Worm (Caenorhabditis elegans) whole organism, young adult: ENCODE measurements around the gene B0244.16.

Source experiments
- B0336.3 ChIP-seq: fragments of 200-800 bp; sonication (Bioruptor generic); IDR thresholded peaks from 2 replicates; pipeline ENCODE4 v1.3.6; 2022; ENCODE audit warnings: missing genetic modification characterization, missing compliant biosample characterization
- F52B5.7 ChIP-seq: sonication (generic microtip); optimal IDR thresholded peaks from 2 replicates; lab custom pipeline; 2016; ENCODE audit warnings: mild to moderate bottlenecking, missing genetic modification characterization, missing compliant biosample characterization
- F57A8.1 ChIP-seq: fragments of 200-800 bp; sonication (Bioruptor generic); optimal IDR thresholded peaks from 2 replicates; lab custom pipeline; 2018; ENCODE audit warnings: mild to moderate bottlenecking, missing genetic modification characterization, moderate library complexity, missing compliant biosample characterization
- K11D2.4 ChIP-seq: fragments of 200-800 bp; sonication (Bioruptor generic); IDR thresholded peaks from 2 replicates; pipeline ENCODE4 v1.3.6; 2022; ENCODE audit warnings: missing genetic modification reagents, missing genetic modification characterization, missing compliant biosample characterization
- T26A5.8 ChIP-seq: sonication (generic microtip); optimal IDR thresholded peaks from 2 replicates; lab custom pipeline; 2016; ENCODE audit warnings: missing genetic modification characterization, missing compliant biosample characterization
- Y79H2A.3 ChIP-seq: fragments of 200-800 bp; sonication (Bioruptor generic); conservative IDR thresholded peaks from 2 replicates; pipeline ENCODE4 v1.3.6; 2022; ENCODE audit warnings: missing genetic modification reagents, missing genetic modification characterization, missing compliant biosample characterization
- ama-1 ChIP-seq, 3 experiments: fragments of 150-350 bp in 1 of 3; sonication (generic microtip) in 2 of 3; optimal IDR thresholded peaks; 2 replicates each; lab custom pipeline; 2014 to 2018; ENCODE audit warnings: missing biosample characterization in 2 of 3, missing genetic modification characterization in 2 of 3, missing genetic modification reagents in 2 of 3
- atf-7 ChIP-seq: sonication (generic microtip); optimal IDR thresholded peaks from 2 replicates; lab custom pipeline; 2017; ENCODE audit warnings: mild to moderate bottlenecking, missing genetic modification characterization, missing compliant biosample characterization
- cebp-1 ChIP-seq, 2 experiments: fragments of 200-800 bp in 1 of 2; sonication (Bioruptor generic) in 1 of 2; sonication (generic microtip) in 1 of 2; IDR thresholded peaks in 1 of 2; optimal IDR thresholded peaks in 1 of 2; 2 replicates each; pipeline versions ENCODE4 v1.3.6 to Lab custom; 2017 to 2022; ENCODE audit warnings: missing compliant biosample characterization in 2 of 2, missing genetic modification characterization in 2 of 2, mild to moderate bottlenecking in 1 of 2, missing genetic modification reagents in 1 of 2, moderate library complexity in 1 of 2
- ceh-100 ChIP-seq: fragments of 200-800 bp; sonication (Bioruptor generic); IDR thresholded peaks from 2 replicates; pipeline ENCODE4 v1.3.6; 2022; ENCODE audit warnings: missing genetic modification reagents, missing genetic modification characterization, missing compliant biosample characterization
- ceh-27 ChIP-seq: fragments of 200-800 bp; sonication (Bioruptor generic); optimal IDR thresholded peaks from 2 replicates; lab custom pipeline; 2018; ENCODE audit warnings: mild to moderate bottlenecking, missing genetic modification characterization, moderate library complexity, missing compliant biosample characterization
- chd-7 ChIP-seq: sonication (generic microtip); optimal IDR thresholded peaks from 2 replicates; lab custom pipeline; 2016; ENCODE audit warnings: mild to moderate bottlenecking, missing genetic modification characterization, moderate library complexity, missing compliant biosample characterization
- die-1 ChIP-seq: sonication (generic microtip); optimal IDR thresholded peaks from 2 replicates; lab custom pipeline; 2016; ENCODE audit warnings: missing genotype, mild to moderate bottlenecking, missing genetic modification characterization, missing compliant biosample characterization
- dox-1 ChIP-seq: fragments of 200-800 bp; sonication (Bioruptor generic); IDR thresholded peaks from 2 replicates; pipeline ENCODE4 v1.3.6; 2022; ENCODE audit warnings: missing genetic modification reagents, missing genetic modification characterization, missing compliant biosample characterization
- efl-1 ChIP-seq: fragments of 150-350 bp; optimal IDR thresholded peaks from 2 replicates; lab custom pipeline; 2014; ENCODE audit warnings: missing biosample characterization, missing genetic modification reagents, missing genetic modification characterization
- hmg-1.2 ChIP-seq: fragments of 200-800 bp; sonication (Bioruptor generic); IDR thresholded peaks from 2 replicates; pipeline ENCODE4 v1.3.6; 2022; ENCODE audit warnings: missing genetic modification reagents, missing genetic modification characterization, missing compliant biosample characterization
- hrde-1 ChIP-seq: sonication (generic microtip); optimal IDR thresholded peaks from 2 replicates; lab custom pipeline; 2016; ENCODE audit warnings: missing genetic modification characterization, mild to moderate bottlenecking, missing compliant biosample characterization, moderate library complexity, missing genotype, missing genetic modification reagents, borderline replicate concordance
- hsf-1 ChIP-seq: fragments of 200-800 bp; sonication (Bioruptor generic); IDR thresholded peaks from 2 replicates; pipeline ENCODE4 v1.3.6; 2022; ENCODE audit warnings: missing genetic modification reagents, missing genetic modification characterization, missing compliant biosample characterization
- lag-1 ChIP-seq: fragments of 200-800 bp; sonication (Bioruptor generic); IDR thresholded peaks from 2 replicates; pipeline ENCODE4 v1.3.6; 2022; ENCODE audit warnings: missing genetic modification reagents, missing genetic modification characterization, missing compliant biosample characterization
- lin-26 ChIP-seq: fragments of 200-800 bp; sonication (Bioruptor generic); IDR thresholded peaks from 2 replicates; pipeline ENCODE4 v1.3.6; 2022; ENCODE audit warnings: missing genetic modification reagents, missing genetic modification characterization, missing compliant biosample characterization
- lin-40 ChIP-seq: sonication (generic microtip); optimal IDR thresholded peaks from 2 replicates; lab custom pipeline; 2016; ENCODE audit warnings: missing genetic modification characterization, mild to moderate bottlenecking, missing compliant biosample characterization, missing genotype, missing genetic modification reagents
- lin-54 ChIP-seq: fragments of 200-800 bp; sonication (Bioruptor generic); optimal IDR thresholded peaks from 2 replicates; lab custom pipeline; 2018; ENCODE audit warnings: mild to moderate bottlenecking, missing genetic modification characterization, missing compliant biosample characterization
- madf-10 ChIP-seq: sonication (generic microtip); optimal IDR thresholded peaks from 2 replicates; lab custom pipeline; 2016; ENCODE audit warnings: mild to moderate bottlenecking, missing genetic modification characterization, missing compliant biosample characterization
- madf-3 ChIP-seq: fragments of 200-800 bp; sonication (Bioruptor generic); IDR thresholded peaks from 2 replicates; pipeline ENCODE4 v1.3.6; 2022; ENCODE audit warnings: missing genetic modification reagents, missing genetic modification characterization, missing compliant biosample characterization
- madf-6 ChIP-seq: fragments of 200-800 bp; sonication (Bioruptor generic); IDR thresholded peaks from 2 replicates; pipeline ENCODE4 v1.3.6; 2022; ENCODE audit warnings: missing genetic modification reagents, missing genetic modification characterization, missing compliant biosample characterization
- mcd-1 ChIP-seq: fragments of 200-800 bp; sonication (Bioruptor generic); IDR thresholded peaks from 2 replicates; pipeline ENCODE4 v1.3.6; 2022; ENCODE audit warnings: missing genetic modification reagents, missing genetic modification characterization, missing compliant biosample characterization
- mxl-1 ChIP-seq: sonication (generic microtip); optimal IDR thresholded peaks from 2 replicates; lab custom pipeline; 2016; ENCODE audit warnings: missing genetic modification characterization, missing compliant biosample characterization
- nfya-1 ChIP-seq: sonication (generic microtip); optimal IDR thresholded peaks from 2 replicates; lab custom pipeline; 2017; ENCODE audit warnings: antibody characterized with exemption, missing compliant biosample characterization, missing genetic modification characterization, borderline replicate concordance; ENCODE audit not compliant: insufficient read depth
- nfya-2 ChIP-seq: fragments of 200-800 bp; sonication (Bioruptor generic); IDR thresholded peaks from 2 replicates; pipeline ENCODE4 v1.3.6; 2022; ENCODE audit warnings: missing genetic modification reagents, missing genetic modification characterization, missing compliant biosample characterization
- nfyb-1 ChIP-seq: fragments of 200-800 bp; sonication (Bioruptor generic); IDR thresholded peaks from 2 replicates; pipeline ENCODE4 v1.3.6; 2022; ENCODE audit warnings: missing genetic modification reagents, missing genetic modification characterization, missing compliant biosample characterization
- nhr-27 ChIP-seq: fragments of 200-800 bp; sonication (Bioruptor generic); optimal IDR thresholded peaks from 2 replicates; lab custom pipeline; 2018; ENCODE audit warnings: mild to moderate bottlenecking, missing genetic modification characterization, moderate library complexity, missing compliant biosample characterization
- pbrm-1 ChIP-seq: fragments of 200-800 bp; sonication (Bioruptor generic); IDR thresholded peaks from 2 replicates; pipeline ENCODE4 v1.3.6; 2022; ENCODE audit warnings: missing genetic modification reagents, missing genetic modification characterization, missing compliant biosample characterization
- rcor-1 ChIP-seq: fragments of 200-800 bp; sonication (Bioruptor generic); IDR thresholded peaks from 2 replicates; pipeline ENCODE4 v1.3.6; 2022; ENCODE audit warnings: missing genetic modification reagents, missing genetic modification characterization, missing compliant biosample characterization
- repo-1 ChIP-seq: sonication (generic microtip); optimal IDR thresholded peaks from 2 replicates; lab custom pipeline; 2017; ENCODE audit warnings: mild to moderate bottlenecking, missing genetic modification characterization, missing compliant biosample characterization
- snpc-1.1 ChIP-seq: sonication (generic microtip); optimal IDR thresholded peaks from 2 replicates; lab custom pipeline; 2017; ENCODE audit warnings: missing genetic modification characterization, mild to moderate bottlenecking, missing compliant biosample characterization, antibody characterized with exemption, moderate library complexity, missing genotype, missing genetic modification reagents; ENCODE audit not compliant: insufficient read depth
- snpc-1.3 ChIP-seq: sonication (generic microtip); optimal IDR thresholded peaks from 2 replicates; lab custom pipeline; 2017; ENCODE audit warnings: missing genetic modification characterization, mild to moderate bottlenecking, missing compliant biosample characterization, antibody characterized with exemption, moderate library complexity, missing genotype, missing genetic modification reagents; ENCODE audit not compliant: insufficient read depth
- snpc-3.4 ChIP-seq: sonication (generic microtip); optimal IDR thresholded peaks from 2 replicates; lab custom pipeline; 2017; ENCODE audit warnings: missing genetic modification characterization, mild to moderate bottlenecking, missing compliant biosample characterization, antibody characterized with exemption, moderate library complexity, missing genotype, missing genetic modification reagents
- tbp1 ChIP-seq: fragments of 200-800 bp; sonication (Bioruptor generic); optimal IDR thresholded peaks from 2 replicates; lab custom pipeline; 2018; ENCODE audit warnings: mild to moderate bottlenecking, missing genetic modification characterization, missing compliant biosample characterization
- ztf-18 ChIP-seq: sonication (generic microtip); optimal IDR thresholded peaks from 2 replicates; lab custom pipeline; 2016; ENCODE audit warnings: missing genotype, mild to moderate bottlenecking, missing genetic modification characterization, missing compliant biosample characterization
- ztf-26 ChIP-seq: sonication (generic microtip); optimal IDR thresholded peaks from 2 replicates; lab custom pipeline; 2017; ENCODE audit warnings: missing genetic modification characterization, missing compliant biosample characterization
- ztf-28 ChIP-seq: fragments of 200-800 bp; sonication (Bioruptor generic); IDR thresholded peaks from 2 replicates; pipeline ENCODE4 v1.3.6; 2022; ENCODE audit warnings: missing genetic modification reagents, missing genetic modification characterization, missing compliant biosample characterization

The B0244.16 gene

DNA sequence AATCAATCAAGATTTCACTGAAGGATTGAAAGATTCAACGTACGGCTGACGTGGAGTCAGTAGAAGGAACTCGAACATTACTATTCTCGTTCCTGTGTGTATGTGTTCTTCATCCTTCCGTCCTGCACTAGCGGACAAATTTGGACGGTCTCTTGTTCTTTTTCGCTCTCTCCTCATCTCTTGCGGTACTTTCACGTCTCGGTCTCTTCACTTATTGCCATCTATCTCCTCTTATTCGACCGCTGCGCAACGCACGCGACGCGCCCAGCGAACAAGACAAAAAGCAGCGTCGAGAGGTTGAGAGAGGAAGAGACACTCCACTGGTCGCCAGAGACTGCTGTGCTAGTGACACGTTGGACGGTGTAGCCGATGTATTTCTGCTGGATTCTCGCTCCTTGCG, 25.3 kb upstream of the B0244.16 start (continued):
- no peak for TF ChIP-seq K11D2.4 (GFP tag; lab: Robert Waterston, UW)
- peak; percentile 45 for TF ChIP-seq tbp1 (GFP tag; lab: Kevin White, UChicago)
- peak; percentile 1 for TF ChIP-seq lin-54 (GFP tag; lab: Kevin White, UChicago)
- TF ChIP-seq rcor-1 (GFP tag; lab: Robert Waterston, UW), result peak; percentile 6; the same call in 1 of the 2 replicates
- TF ChIP-seq ztf-26 (tag; lab: Kevin White, UChicago), result peak; percentile 81
- peak; percentile 44 for TF ChIP-seq pbrm-1 (GFP tag; lab: Robert Waterston, UW)
- TF ChIP-seq lin-26 (GFP tag; lab: Robert Waterston, UW), result 0 out of 2 replicates have a peak, but pooled peaks have one; percentile 15
- 0 out of 2 replicates have a peak, but pooled peaks have one; percentile 26 for TF ChIP-seq ztf-28 (GFP tag; lab: Robert Waterston, UW)
- TF ChIP-seq ztf-18 (tag; lab: Kevin White, UChicago), result peak; percentile 17
- peak; percentile 69 for TF ChIP-seq madf-10 (tag; lab: Kevin White, UChicago)
- peak; percentile 47 for TF ChIP-seq lin-40
- TF ChIP-seq hsf-1 (GFP tag; lab: Robert Waterston, UW), result 0 out of 2 replicates have a peak, but pooled peaks have one; percentile 41
- no peak for TF ChIP-seq T26A5.8
- TF ChIP-seq ceh-27 (GFP tag; lab: Kevin White, UChicago), result peak; percentile 87
- no peak for TF ChIP-seq F52B5.7
- TF ChIP-seq snpc-1.3 (tag; lab: Kevin White, UChicago), result no peak
- peak; percentile 16 for TF ChIP-seq nhr-27
- TF ChIP-seq die-1 (tag; lab: Kevin White, UChicago), result no peak
- peak; percentile 33; the same call in 1 of the 2 replicates for TF ChIP-seq dox-1 (GFP tag; lab: Robert Waterston, UW)
- no peak for TF ChIP-seq efl-1 (GFP tag; lab: Kevin White, UChicago)
- peak; percentile 11 for TF ChIP-seq chd-7 (tag; lab: Kevin White, UChicago)

DNA sequence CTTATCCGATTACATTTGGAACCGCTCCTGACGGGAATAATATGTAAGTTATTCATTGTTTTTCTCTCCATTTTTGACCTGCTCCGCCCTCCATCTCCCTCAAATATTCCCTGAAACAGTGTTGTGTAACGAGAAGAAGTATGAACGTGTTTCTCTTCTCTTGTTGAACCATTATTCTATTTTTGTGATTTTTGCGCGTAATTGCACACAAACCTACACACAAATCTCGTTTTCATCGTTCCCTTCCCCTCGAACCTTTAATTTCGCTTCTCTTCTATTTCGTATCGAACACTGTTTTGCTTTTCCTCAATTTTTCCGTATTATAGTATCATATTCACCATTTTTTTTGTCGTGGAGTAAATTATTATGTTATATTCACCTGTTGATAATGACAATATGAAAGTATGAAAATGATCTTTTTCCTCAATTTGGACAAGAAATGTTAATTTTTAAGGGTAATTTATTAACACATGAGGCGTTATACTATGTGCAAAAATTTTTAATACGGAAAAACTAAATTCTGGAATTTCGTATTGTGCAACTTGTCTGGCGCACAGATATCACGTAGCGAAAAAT, 23.5 kb upstream of the B0244.16 start:
- no peak for TF ChIP-seq repo-1 (tag; lab: Kevin White, UChicago)
- TF ChIP-seq mcd-1, result 0 out of 2 replicates have a peak, but pooled peaks have one; percentile 5
- no peak for TF ChIP-seq cebp-1 (GFP tag; IDR thresholded peaks at IDR 0.05; lab: Robert Waterston, UW)
- TF ChIP-seq cebp-1 (tag; optimal IDR thresholded peaks at IDR 0.05; lab: Kevin White, UChicago), result no peak
- 0 out of 2 replicates have a peak, but pooled peaks have one; percentile 14 for TF ChIP-seq madf-6 (GFP tag; lab: Robert Waterston, UW)
- no peak for TF ChIP-seq nfya-1 (tag; lab: Kevin White, UChicago)
- TF ChIP-seq atf-7 (tag; lab: Kevin White, UChicago), result no peak
- TF ChIP-seq lin-26 (GFP tag; lab: Robert Waterston, UW), result 0 out of 2 replicates have a peak, but pooled peaks have one; percentile 31
- peak; percentile 17; the same call in 1 of the 2 replicates for TF ChIP-seq B0336.3 (GFP tag; lab: Robert Waterston, UW)
- peak; percentile 22 for TF ChIP-seq hrde-1 (tag; lab: Kevin White, UChicago)
- TF ChIP-seq F57A8.1, result no peak
- TF ChIP-seq ama-1 (optimal IDR thresholded peaks at IDR 0.05; lab: Kevin White, UChicago), result peak; percentile 0
- TF ChIP-seq ama-1 (GFP tag; optimal IDR thresholded peaks at IDR 0.05; lab: Kevin White, UChicago), result no peak
- 0 out of 2 replicates have a peak, but pooled peaks have one; percentile 21 for TF ChIP-seq hmg-1.2 (GFP tag; lab: Robert Waterston, UW)
- TF ChIP-seq ztf-26 (tag; lab: Kevin White, UChicago), result no peak

DNA sequence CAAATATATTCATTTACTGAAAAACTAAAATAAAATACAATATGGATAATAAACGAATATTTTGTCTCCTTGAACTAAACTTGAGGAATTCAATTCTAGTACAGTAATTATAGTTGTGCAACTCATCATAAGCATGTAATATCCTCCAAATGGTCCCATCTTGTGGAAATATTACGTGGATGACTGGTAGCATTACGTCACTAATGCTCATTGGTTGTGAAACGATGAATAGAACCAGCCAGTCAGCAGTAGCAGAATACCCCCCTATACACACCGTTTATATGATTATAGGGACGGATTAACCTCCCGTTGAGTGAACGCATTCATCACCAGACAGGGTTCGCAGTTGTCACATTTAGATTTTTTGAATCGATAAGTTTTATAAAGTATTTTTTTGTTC, 22.4 kb upstream of the B0244.16 start:
- TF ChIP-seq nfya-2 (no peak), madf-3 (GFP tag; lab: Robert Waterston, UW) (no peak), lin-40 (no peak), ceh-100 (GFP tag; lab: Robert Waterston, UW) (no peak), snpc-1.1 (tag; lab: Kevin White, UChicago) (no peak), snpc-3.4 (no peak), nfyb-1 (no peak), mxl-1 (tag; lab: Kevin White, UChicago) (no peak), ceh-27 (GFP tag; lab: Kevin White, UChicago) (no peak), lag-1 (GFP tag; lab: Robert Waterston, UW) (no peak), Y79H2A.3 (GFP tag; lab: Robert Waterston, UW) (no peak)
